Worm (Caenorhabditis elegans): Measurements from ENCODE around the gene lea-1.
"Not testable (repeated sequence)": the region's sequence is repeated elsewhere in the genome, so short reads cannot be mapped to it uniquely, and the experiment has no call there.

Gene lea-1

ce11 chrV:9977211-9977610 lies 34.5 kb upstream of the lea-1 start:
- no peak for TF ChIP-seq arid-1 (GFP tag; conservative IDR thresholded peaks at IDR 0.05)
- no peak for TF ChIP-seq dmd-8 (GFP tag; IDR thresholded peaks at IDR 0.05)
- TF ChIP-seq tag-97 (GFP tag; IDR thresholded peaks at IDR 0.05), result no peak
- no peak for TF ChIP-seq nhr-42 (GFP tag; IDR thresholded peaks at IDR 0.05)

ce11 chrV:9978425-9978824 lies 33.3 kb upstream of the lea-1 start:
- TF ChIP-seq ctbp-1 (GFP tag; IDR thresholded peaks at IDR 0.05), result 0 out of 2 replicates have a peak, but pooled peaks have one; percentile 35
- TF ChIP-seq zip-2 (tag; optimal IDR thresholded peaks at IDR 0.05), result no peak
- TF ChIP-seq ceh-32 (tag; optimal IDR thresholded peaks at IDR 0.05; ENCODE audit: poor library complexity), result no peak
- no peak for TF ChIP-seq snpc-1.2 (GFP tag; IDR thresholded peaks at IDR 0.05)
- 0 out of 2 replicates have a peak, but pooled peaks have one; percentile 15 for TF ChIP-seq hmg-1.1 (GFP tag; IDR thresholded peaks at IDR 0.05)
- no peak for TF ChIP-seq sdz-12 (GFP tag; optimal IDR thresholded peaks at IDR 0.05)
- TF ChIP-seq nhr-10 (tag; optimal IDR thresholded peaks at IDR 0.05), result no peak
- peak; percentile 20 for TF ChIP-seq mep-1 (tag; optimal IDR thresholded peaks at IDR 0.05)
- TF ChIP-seq saeg-2 (GFP tag; IDR thresholded peaks at IDR 0.05), result no peak
- no peak for TF ChIP-seq hlh-11 (tag; optimal IDR thresholded peaks at IDR 0.05)
- TF ChIP-seq arid-1 (GFP tag; conservative IDR thresholded peaks at IDR 0.05), result 0 out of 2 replicates have a peak, but pooled peaks have one; percentile 25
- no peak for TF ChIP-seq fos-1 (tag; optimal IDR thresholded peaks at IDR 0.05)
- TF ChIP-seq unc-130 (GFP tag; optimal IDR thresholded peaks at IDR 0.05), result peak; percentile 11
- 0 out of 2 replicates have a peak, but pooled peaks have one; percentile 11 for TF ChIP-seq Y48G9A.11 (GFP tag; IDR thresholded peaks at IDR 0.05)
- peak in 1 of 2 experiments; percentile 41 for TF ChIP-seq lsy-2 (tag; optimal IDR thresholded peaks at IDR 0.05)
- peak; percentile 65; the same call in 1 of the 2 replicates for TF ChIP-seq egl-43 (GFP tag; IDR thresholded peaks at IDR 0.05)
- TF ChIP-seq lin-38 (GFP tag; IDR thresholded peaks at IDR 0.05), result peak; percentile 52
- peak; percentile 24 for TF ChIP-seq aha-1 (tag)
- TF ChIP-seq madf-9 (GFP tag; conservative IDR thresholded peaks at IDR 0.05), result no peak
- 0 out of 2 replicates have a peak, but pooled peaks have one; percentile 21 for TF ChIP-seq pha-4 (GFP tag; IDR thresholded peaks at IDR 0.05)
- TF ChIP-seq pha-4 (tag; optimal IDR thresholded peaks at IDR 0.05), result no peak
- peak; percentile 29; the same call in 1 of the 2 replicates for TF ChIP-seq set-16 (GFP tag; IDR thresholded peaks at IDR 0.05)
- peak; percentile 65 for TF ChIP-seq rbr-2 (tag; optimal IDR thresholded peaks at IDR 0.05)

ce11 chrV:9980731-9981483 lies 30.8 kb upstream of the lea-1 start, which contains the start of the genes ruvb-1 and tofu-1:
ruvb-1 (minus strand) TSS chrV:9980802.
tofu-1 (plus strand) TSS chrV:9981147.
- TF ChIP-seq mxl-3 (GFP tag; optimal IDR thresholded peaks at IDR 0.05) (peak; percentile 45), ceh-20 (GFP tag; IDR thresholded peaks at IDR 0.05) (peak; percentile 81), lin-1 (GFP tag; IDR thresholded peaks at IDR 0.05) (peak; percentile 57; the same call in 1 of the 2 replicates), set-16 (GFP tag; IDR thresholded peaks at IDR 0.05) (peak; percentile 51; the same call in 1 of the 2 replicates), lin-13 (GFP tag; optimal IDR thresholded peaks at IDR 0.05) (peak; percentile 73), unc-62 (GFP tag; optimal IDR thresholded peaks at IDR 0.05 in 1 of 2) (peak in 1 of 2 experiments; percentile 48), F37D6.2 (tag; optimal IDR thresholded peaks at IDR 0.05) (peak; percentile 36), spr-1 (tag; optimal IDR thresholded peaks at IDR 0.05) (peak; percentile 56), lsy-2 (tag; optimal IDR thresholded peaks at IDR 0.05) (peak in 1 of 2 experiments; percentile 73), ctbp-1 (GFP tag; IDR thresholded peaks at IDR 0.05) (peak; percentile 71), T26A8.4 (GFP tag; IDR thresholded peaks at IDR 0.05) (peak; percentile 85), zfp-3 (GFP tag; conservative IDR thresholded peaks at IDR 0.05) (peak; percentile 72; the same call in 1 of the 2 replicates), hmg-1.1 (GFP tag; IDR thresholded peaks at IDR 0.05) (peak; percentile 93), mdt-29 (GFP tag; IDR thresholded peaks at IDR 0.05) (peak; percentile 64; the same call in 1 of the 2 replicates), lin-29 (GFP tag; IDR thresholded peaks at IDR 0.05) (0 out of 2 replicates have a peak, but pooled peaks have one; percentile 38), nhr-102 (tag; optimal IDR thresholded peaks at IDR 0.05) (peak; percentile 58), php-3 (GFP tag; IDR thresholded peaks at IDR 0.05) (peak; percentile 65; the same call in 1 of the 2 replicates), unc-130 (GFP tag; optimal IDR thresholded peaks at IDR 0.05) (peak; percentile 67), jun-1 (tag; optimal IDR thresholded peaks at IDR 0.05) (peak; percentile 15), madf-9 (GFP tag; conservative IDR thresholded peaks at IDR 0.05) (peak; percentile 74), ceh-44 (GFP tag; IDR thresholded peaks at IDR 0.05) (peak; percentile 75), arid-1 (GFP tag; conservative IDR thresholded peaks at IDR 0.05) (peak; percentile 54; the same call in 1 of the 2 replicates), vab-7 (GFP tag; IDR thresholded peaks at IDR 0.05) (peak; percentile 77), nhr-25 (tag; optimal IDR thresholded peaks at IDR 0.05; ENCODE audit: borderline replicate concordance, insufficient read depth) (peak; percentile 38), hlh-30 (tag; optimal IDR thresholded peaks at IDR 0.05; ENCODE audit: insufficient read depth) (peak; percentile 63)
- not testable (repeated sequence) for TF ChIP-seq unc-62 (tag; optimal IDR thresholded peaks at IDR 0.05)

Data from whole organism, L4 larva.